Worm (Caenorhabditis elegans) whole organism, L2 larva: Measurements from ENCODE around the gene nas-18.

Experiments used
- C34F6.9 ChIP-seq: fragments of 150-350 bp; optimal IDR thresholded peaks from 2 replicates; lab custom pipeline; 2014; ENCODE audit warnings: missing biosample characterization, missing genetic modification characterization
- F13H6.1 ChIP-seq: sonication (generic microtip); optimal IDR thresholded peaks from 2 replicates; lab custom pipeline; 2016; ENCODE audit warnings: missing genetic modification characterization, missing compliant biosample characterization
- R02D3.7 ChIP-seq: fragments of 150-350 bp; optimal IDR thresholded peaks from 2 replicates; lab custom pipeline; 2014; ENCODE audit warnings: missing biosample characterization, missing genetic modification characterization
- ZK546.5 ChIP-seq: sonication (generic microtip); optimal IDR thresholded peaks from 2 replicates; lab custom pipeline; 2017; ENCODE audit warnings: missing biosample characterization, missing genetic modification characterization
- alr-1 ChIP-seq: fragments of 150-350 bp; optimal IDR thresholded peaks from 2 replicates; lab custom pipeline; 2014; ENCODE audit warnings: missing biosample characterization, missing genetic modification characterization
- aly-2 ChIP-seq: fragments of 150-350 bp; optimal IDR thresholded peaks from 2 replicates; lab custom pipeline; 2014; ENCODE audit warnings: missing biosample characterization, missing genetic modification characterization
- ama-1 ChIP-seq: fragments of 150-350 bp; optimal IDR thresholded peaks from 2 replicates; lab custom pipeline; 2018; ENCODE audit warnings: inconsistent platforms
- blmp-1 ChIP-seq: sonication (generic microtip); optimal IDR thresholded peaks from 2 replicates; lab custom pipeline; 2017; ENCODE audit warnings: missing genetic modification characterization, mild to moderate bottlenecking, missing compliant biosample characterization, antibody characterized with exemption, moderate library complexity; ENCODE audit not compliant: insufficient read depth
- ceh-16 ChIP-seq: fragments of 150-350 bp; optimal IDR thresholded peaks from 2 replicates; lab custom pipeline; 2014; ENCODE audit warnings: missing biosample characterization, missing genetic modification characterization
- ceh-82 ChIP-seq: fragments of 150-350 bp; optimal IDR thresholded peaks from 2 replicates; lab custom pipeline; 2014; ENCODE audit warnings: missing biosample characterization, missing genetic modification characterization
- elt-1 ChIP-seq: fragments of 150-350 bp; optimal IDR thresholded peaks from 2 replicates; lab custom pipeline; 2014; ENCODE audit warnings: missing biosample characterization, missing genetic modification characterization
- fos-1 ChIP-seq: fragments of 150-350 bp; optimal IDR thresholded peaks from 2 replicates; lab custom pipeline; 2014; ENCODE audit warnings: missing biosample characterization, missing genetic modification characterization
- lin-13 ChIP-seq: fragments of 150-350 bp; optimal IDR thresholded peaks from 2 replicates; lab custom pipeline; 2014; ENCODE audit warnings: missing biosample characterization, missing genetic modification reagents, missing genetic modification characterization
- lin-39 ChIP-seq: fragments of 150-350 bp; optimal IDR thresholded peaks from 2 replicates; lab custom pipeline; 2014; ENCODE audit warnings: missing biosample characterization, missing genetic modification reagents, missing genetic modification characterization
- lsy-2 ChIP-seq, 2 experiments: fragments of 150-350 bp in 1 of 2; sonication (generic microtip) in 1 of 2; optimal IDR thresholded peaks; 2 replicates each; lab custom pipeline; 2014 to 2017; ENCODE audit warnings: missing biosample characterization in 2 of 2, missing genetic modification characterization in 2 of 2
- mab-5 ChIP-seq: fragments of 150-350 bp; optimal IDR thresholded peaks from 2 replicates; lab custom pipeline; 2014; ENCODE audit warnings: missing biosample characterization, missing genetic modification characterization
- mdl-1 ChIP-seq, 2 experiments: fragments of 150-350 bp in 1 of 2; sonication (generic microtip) in 1 of 2; optimal IDR thresholded peaks; 2 replicates each; lab custom pipeline; 2017; ENCODE audit warnings: missing biosample characterization in 2 of 2, missing genetic modification characterization in 2 of 2
- nhr-12 ChIP-seq: fragments of 150-350 bp; optimal IDR thresholded peaks from 2 replicates; lab custom pipeline; 2014; ENCODE audit warnings: missing biosample characterization, missing genetic modification characterization
- nhr-129 ChIP-seq: fragments of 150-350 bp; optimal IDR thresholded peaks from 2 replicates; lab custom pipeline; 2014; ENCODE audit warnings: missing biosample characterization, missing genetic modification characterization
- nhr-21 ChIP-seq: fragments of 150-350 bp; optimal IDR thresholded peaks from 2 replicates; lab custom pipeline; 2014; ENCODE audit warnings: missing biosample characterization, missing genetic modification characterization
- nhr-237 ChIP-seq: fragments of 150-350 bp; optimal IDR thresholded peaks from 2 replicates; lab custom pipeline; 2014; ENCODE audit warnings: missing biosample characterization, missing genetic modification characterization
- nhr-25 ChIP-seq: fragments of 150-350 bp; sonication (generic microtip); optimal IDR thresholded peaks from 3 replicates; lab custom pipeline; 2014; ENCODE audit warnings: missing biosample characterization, missing genetic modification characterization
- nhr-77 ChIP-seq: fragments of 150-350 bp; optimal IDR thresholded peaks from 2 replicates; lab custom pipeline; 2014; ENCODE audit warnings: missing biosample characterization, missing genetic modification characterization
- sem-4 ChIP-seq: fragments of 150-350 bp; optimal IDR thresholded peaks from 2 replicates; lab custom pipeline; 2014; ENCODE audit warnings: missing biosample characterization, missing genetic modification reagents, missing genetic modification characterization
- sma-3 ChIP-seq: sonication (generic microtip); optimal IDR thresholded peaks from 2 replicates; lab custom pipeline; 2016; ENCODE audit warnings: missing genetic modification reagents, missing genetic modification characterization, missing compliant biosample characterization
- sma-9 ChIP-seq, 2 experiments: fragments of 150-350 bp in 1 of 2; sonication (generic microtip) in 1 of 2; optimal IDR thresholded peaks; 2 replicates each; lab custom pipeline; 2014 to 2016; ENCODE audit warnings: missing genetic modification characterization in 2 of 2, mild to moderate bottlenecking in 1 of 2, missing biosample characterization in 1 of 2, missing compliant biosample characterization in 1 of 2, missing genetic modification reagents in 1 of 2, moderate library complexity in 1 of 2
- snpc-4 ChIP-seq: fragments of 150-350 bp; optimal IDR thresholded peaks from 2 replicates; lab custom pipeline; 2014; ENCODE audit warnings: missing biosample characterization, missing genetic modification characterization
- unc-55 ChIP-seq: fragments of 150-350 bp; sonication (generic microtip); optimal IDR thresholded peaks from 3 replicates; lab custom pipeline; 2014; ENCODE audit warnings: missing biosample characterization, missing genetic modification reagents, missing genetic modification characterization
- unc-62 ChIP-seq: fragments of 150-350 bp; optimal IDR thresholded peaks from 2 replicates; lab custom pipeline; 2014; ENCODE audit warnings: missing biosample characterization, missing genetic modification reagents, missing genetic modification characterization
- zag-1 ChIP-seq: fragments of 150-350 bp; optimal IDR thresholded peaks from 2 replicates; lab custom pipeline; 2014; ENCODE audit warnings: missing biosample characterization, missing genetic modification characterization
- ztf-1 ChIP-seq: fragments of 200-800 bp; sonication (Bioruptor generic); conservative IDR thresholded peaks from 2 replicates; pipeline ENCODE4 v1.3.6; 2022; ENCODE audit warnings: missing genetic modification characterization, missing compliant biosample characterization
- ztf-11 ChIP-seq: sonication (generic microtip); optimal IDR thresholded peaks from 2 replicates; lab custom pipeline; 2017; ENCODE audit warnings: missing biosample characterization, missing genetic modification characterization
- ztf-4 ChIP-seq: fragments of 150-350 bp; optimal IDR thresholded peaks from 2 replicates; lab custom pipeline; 2014; ENCODE audit warnings: missing biosample characterization, missing genetic modification characterization

The nas-18 gene

DNA sequence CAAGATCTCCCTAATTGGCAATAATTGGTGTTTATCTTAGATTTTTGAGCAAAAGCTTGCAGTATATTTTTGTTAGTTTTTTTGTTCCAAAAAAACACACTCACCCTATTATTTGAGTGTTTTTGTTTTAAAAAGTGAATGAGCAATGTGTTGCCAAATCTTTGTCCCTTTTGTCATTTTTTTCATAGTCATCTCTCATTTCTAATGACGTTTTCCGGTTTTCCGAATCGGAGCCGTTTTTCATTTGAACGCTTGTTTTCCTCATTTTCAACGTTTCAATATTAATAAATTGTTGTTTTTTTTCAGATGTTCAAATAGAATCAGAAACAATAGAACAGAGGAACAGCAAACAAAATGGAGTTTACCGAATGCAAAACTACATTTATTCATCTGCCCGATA is 42.2 kb downstream of the nas-18 start, which contains the start of gene dmsr-1:
Gene dmsr-1 (plus strand): TSS at position 301 of the 400 bp plus-strand sequence.
- TF ChIP-seq alr-1 (tag; lab: Kevin White, UChicago) = no peak
- no peak for TF ChIP-seq C34F6.9 (tag; lab: Kevin White, UChicago)
- no peak for TF ChIP-seq R02D3.7
- TF ChIP-seq ceh-16 (tag; lab: Kevin White, UChicago) = no peak
- TF ChIP-seq nhr-12 (tag; lab: Kevin White, UChicago) = no peak
- TF ChIP-seq ztf-1 (GFP tag; lab: Robert Waterston, UW) = no peak
- no peak for TF ChIP-seq ztf-4
- no peak for TF ChIP-seq unc-62 (GFP tag; lab: Kevin White, UChicago)
- no peak for TF ChIP-seq ceh-82 (tag; lab: Kevin White, UChicago)
- no peak for TF ChIP-seq nhr-77 (tag; lab: Kevin White, UChicago)
- TF ChIP-seq F13H6.1 = no peak
- TF ChIP-seq sma-3 (GFP tag; lab: Kevin White, UChicago) = no peak
- TF ChIP-seq aly-2 = no peak
- TF ChIP-seq fos-1 (tag; lab: Kevin White, UChicago) = no peak
- TF ChIP-seq elt-1 (tag; lab: Kevin White, UChicago) = no peak
- no peak for TF ChIP-seq ZK546.5 (tag; lab: Kevin White, UChicago)
- no peak for TF ChIP-seq sem-4 (tag; lab: Kevin White, UChicago)
- no peak for TF ChIP-seq nhr-25 (tag; lab: Kevin White, UChicago)
- TF ChIP-seq snpc-4 (tag; lab: Kevin White, UChicago) = no peak
- TF ChIP-seq, all 48 proteins: peak for 0

DNA sequence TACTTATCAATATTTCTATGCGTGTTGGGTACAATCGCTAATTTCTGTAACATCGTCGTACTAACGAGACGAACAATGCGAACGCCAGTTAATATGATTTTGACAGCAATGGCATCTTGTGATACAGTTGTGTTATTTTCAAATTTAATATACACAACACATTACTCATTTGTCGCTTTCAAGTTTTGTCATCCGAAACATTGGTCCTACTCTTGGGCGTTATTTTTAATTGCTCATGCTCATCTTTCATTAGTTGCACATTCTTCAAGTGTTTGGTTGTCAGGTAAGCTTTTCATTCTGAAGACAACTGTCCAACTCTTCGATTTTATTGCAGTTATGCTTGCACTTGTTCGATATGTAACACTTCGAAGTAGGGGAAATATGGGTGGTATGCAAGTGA is 43.0 kb downstream of the nas-18 start:
- no peak for TF ChIP-seq ztf-1 (GFP tag; lab: Robert Waterston, UW)
- TF ChIP-seq ztf-4 = no peak
- no peak for TF ChIP-seq unc-55 (GFP tag; lab: Kevin White, UChicago)
- TF ChIP-seq ama-1 = no peak
- TF ChIP-seq snpc-4 (tag; lab: Kevin White, UChicago) = no peak
- TF ChIP-seq lin-39 (tag; lab: Kevin White, UChicago) = no peak
- no peak for TF ChIP-seq nhr-21 (tag; lab: Kevin White, UChicago)

DNA sequence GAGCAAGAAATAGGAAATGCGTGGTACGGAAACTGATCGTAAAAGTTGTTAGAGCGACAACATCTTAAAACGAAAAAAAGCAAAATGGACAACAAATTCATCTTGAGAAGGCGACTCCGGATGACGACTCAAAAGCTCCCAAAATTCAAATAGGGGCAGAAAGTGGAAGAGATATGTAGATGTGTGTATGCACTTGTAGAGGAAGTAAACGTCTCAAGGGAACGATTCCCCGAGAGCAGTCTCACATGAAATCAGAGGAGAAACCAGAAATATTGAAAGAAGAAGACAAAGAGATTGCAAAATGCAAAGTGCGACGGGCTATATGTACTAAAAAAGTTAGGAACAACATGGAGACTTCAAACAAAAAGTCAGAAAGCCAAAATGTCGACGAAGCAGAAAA is 47.3 kb downstream of the nas-18 start, which contains the start of gene F57B7.2:
Gene F57B7.2 (minus strand): TSS at position 101 of the 400 bp plus-strand sequence.
- TF ChIP-seq ztf-11 (tag; lab: Kevin White, UChicago) = no peak
- TF ChIP-seq mab-5 = peak; percentile 2
- TF ChIP-seq sma-9 (GFP tag; optimal IDR thresholded peaks at IDR 0.05; lab: Kevin White, UChicago) = peak; percentile 7
- no peak for TF ChIP-seq sma-9 (tag; optimal IDR thresholded peaks at IDR 0.05; lab: Kevin White, UChicago)

DNA sequence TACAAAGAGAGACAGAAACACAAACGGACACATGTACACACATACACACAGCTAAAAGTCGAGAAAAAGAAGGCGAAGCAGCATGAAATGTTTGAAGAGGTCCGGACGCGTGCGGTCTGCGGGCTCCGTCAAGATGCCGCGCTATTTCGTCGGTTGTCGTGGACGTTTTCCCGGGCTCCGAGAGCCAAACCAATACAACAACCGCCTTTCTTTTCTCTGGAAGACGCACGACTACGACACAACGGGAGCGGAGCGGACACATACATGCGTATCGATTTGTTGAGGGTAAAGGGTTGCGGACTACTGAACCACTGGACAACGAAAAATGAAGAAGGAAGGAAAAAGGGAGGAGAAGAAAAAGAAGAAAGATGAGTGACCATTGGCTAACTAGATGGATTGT is 49.1 kb downstream of the nas-18 start:
- TF ChIP-seq unc-55 (GFP tag; lab: Kevin White, UChicago) (peak; percentile 61), nhr-237 (no peak), lin-13 (GFP tag; lab: Kevin White, UChicago) (peak; percentile 22), lsy-2 (tag; optimal IDR thresholded peaks at IDR 0.05; lab: Kevin White, UChicago) (peak in 1 of 2 experiments; percentile 5), mdl-1 (tag; optimal IDR thresholded peaks at IDR 0.05; lab: Kevin White, UChicago) (peak in 1 of 2 experiments; percentile 29), zag-1 (tag; lab: Kevin White, UChicago) (peak; percentile 58), blmp-1 (tag; lab: Kevin White, UChicago) (no peak), sem-4 (tag; lab: Kevin White, UChicago) (peak; percentile 23), F13H6.1 (peak; percentile 75), sma-9 (GFP tag; optimal IDR thresholded peaks at IDR 0.05; lab: Kevin White, UChicago) (peak; percentile 14), sma-9 (tag; optimal IDR thresholded peaks at IDR 0.05; lab: Kevin White, UChicago) (no peak), C34F6.9 (tag; lab: Kevin White, UChicago) (peak; percentile 43), mab-5 (peak; percentile 14), R02D3.7 (no peak)

DNA sequence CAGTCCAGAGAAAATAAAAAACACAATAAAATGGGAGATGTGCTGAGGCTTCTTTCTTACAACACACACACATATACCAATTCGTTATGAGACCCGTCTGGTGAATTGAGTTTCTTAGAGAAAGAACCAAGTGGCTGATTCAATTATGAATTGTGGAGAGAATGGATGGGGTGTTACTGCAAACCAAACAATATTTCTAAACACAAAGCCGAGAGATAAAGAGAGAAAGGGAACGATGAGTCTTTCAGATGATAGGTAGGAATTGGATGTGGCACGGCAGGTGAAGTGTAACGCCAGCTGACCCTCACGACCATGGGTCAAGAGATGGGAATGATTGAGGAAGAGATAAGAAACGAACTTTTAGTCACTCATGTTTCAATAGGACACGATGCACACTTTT is 50.1 kb downstream of the nas-18 start, which contains the start of gene mig-17:
Gene mig-17 (plus strand): TSS at position 389 of the 400 bp plus-strand sequence.
- TF ChIP-seq nhr-25 (tag; lab: Kevin White, UChicago) (no peak), fos-1 (tag; lab: Kevin White, UChicago) (no peak), sma-9 (GFP tag; optimal IDR thresholded peaks at IDR 0.05; lab: Kevin White, UChicago) (peak; percentile 7), sma-9 (tag; optimal IDR thresholded peaks at IDR 0.05; lab: Kevin White, UChicago) (no peak), F13H6.1 (peak; percentile 56), nhr-129 (tag; lab: Kevin White, UChicago) (peak; percentile 31)
- TF ChIP-seq, all 48 proteins: peak for 3
